Fruit fly (Drosophila melanogaster): ENCODE measurements around the gene CG11889.

The CG11889 gene

dm6 chr3R:25305822-25306544 is 36.0 kb downstream of the CG11889 start:
- peak; percentile 58 for TF ChIP-seq BtbVII (GFP tag; optimal IDR thresholded peaks at IDR 0.05)
- TF ChIP-seq Med (GFP tag): peak; percentile 63
- TF ChIP-seq lab (GFP tag; optimal IDR thresholded peaks at IDR 0.05): peak; percentile 19
- TF ChIP-seq grn (GFP tag; optimal IDR thresholded peaks at IDR 0.05): peak; percentile 40
- no peak for TF ChIP-seq CG5180 (GFP tag; optimal IDR thresholded peaks at IDR 0.05)
- peak; percentile 48 for TF ChIP-seq CG34376 (GFP tag; optimal IDR thresholded peaks at IDR 0.05)
- peak; percentile 40 for TF ChIP-seq mirr (GFP tag; optimal IDR thresholded peaks at IDR 0.05)
- TF ChIP-seq CG3838 (GFP tag; optimal IDR thresholded peaks at IDR 0.05): no peak
- TF ChIP-seq Myb (GFP tag; optimal IDR thresholded peaks at IDR 0.05): no peak
- TF ChIP-seq CG12236 (GFP tag; optimal IDR thresholded peaks at IDR 0.05): no peak
- TF ChIP-seq sug (tag; optimal IDR thresholded peaks at IDR 0.05): peak; percentile 74
- no peak for TF ChIP-seq crc (GFP tag; optimal IDR thresholded peaks at IDR 0.05)
- 0 out of 4 replicates have a peak, but pooled peaks have one; percentile 64 for TF ChIP-seq chinmo (GFP tag; IDR thresholded peaks at IDR 0.05; ENCODE audit: partially characterized antibody)
- peak; percentile 70 for TF ChIP-seq sd (tag; optimal IDR thresholded peaks at IDR 0.05)
- peak; percentile 99 for TF ChIP-seq exex (tag; optimal IDR thresholded peaks at IDR 0.05)

- TF ChIP-seq CG12769 (tag; optimal IDR thresholded peaks at IDR 0.05) (peak; percentile 51), abd-A (tag; optimal IDR thresholded peaks at IDR 0.05) (no peak), en (GFP tag; optimal IDR thresholded peaks at IDR 0.05) (no peak), CG13287 (GFP tag; IDR thresholded peaks at IDR 0.05; ENCODE audit: partially characterized antibody) (peak; percentile 20; the same call in 1 of the 2 replicates), Med (GFP tag) (peak; percentile 11), CG2199 (GFP tag; IDR thresholded peaks at IDR 0.05) (peak; percentile 40; the same call in 1 of the 3 replicates), exex (tag; optimal IDR thresholded peaks at IDR 0.05) (peak; percentile 41), CG18011 (GFP tag; optimal IDR thresholded peaks at IDR 0.05) (no peak), sd (tag; optimal IDR thresholded peaks at IDR 0.05) (peak; percentile 43), her (GFP tag; optimal IDR thresholded peaks at IDR 0.05) (no peak), Jarid2 (GFP tag; optimal IDR thresholded peaks at IDR 0.05) (peak; percentile 46), mirr (GFP tag; optimal IDR thresholded peaks at IDR 0.05) (peak; percentile 73), sug (tag; optimal IDR thresholded peaks at IDR 0.05) (peak; percentile 38), chinmo (GFP tag; IDR thresholded peaks at IDR 0.05; ENCODE audit: partially characterized antibody) (peak; percentile 87; the same call in 2 of the 4 replicates), cg (GFP tag; optimal IDR thresholded peaks at IDR 0.05) (peak; percentile 61), Hr78 (GFP tag; optimal IDR thresholded peaks at IDR 0.05) (peak in 1 of 2 experiments; percentile 63), CG8290 (GFP tag; optimal IDR thresholded peaks at IDR 0.05) (no peak), CG8290 (tag; optimal IDR thresholded peaks at IDR 0.05) (peak in 1 of 2 experiments; percentile 53), lab (GFP tag; optimal IDR thresholded peaks at IDR 0.05) (peak; percentile 2), CG13894 (tag; optimal IDR thresholded peaks at IDR 0.05) (peak; percentile 37)
Measured at dm6 chr3R:25308228-25308627, 38.2 kb downstream of the CG11889 start, which contains the start of gene CG10550. Gene CG10550, minus strand, starts transcription at chr3R:25308391.

dm6 chr3R:25309175-25309574 is 39.2 kb downstream of the CG11889 start:
- TF ChIP-seq mld (GFP tag; IDR thresholded peaks at IDR 0.05; ENCODE audit: partially characterized antibody) (no peak), Dref (GFP tag; IDR thresholded peaks at IDR 0.05) (no peak), sug (tag; optimal IDR thresholded peaks at IDR 0.05) (peak; percentile 69), CG18619 (GFP tag; optimal IDR thresholded peaks at IDR 0.05) (no peak), CG11456 (GFP tag; IDR thresholded peaks at IDR 0.05) (no peak), Vsx1 (GFP tag; optimal IDR thresholded peaks at IDR 0.05) (peak; percentile 33), Kr (GFP tag; optimal IDR thresholded peaks at IDR 0.05) (no peak), fd102C (GFP tag; optimal IDR thresholded peaks at IDR 0.05) (no peak), lab (GFP tag; optimal IDR thresholded peaks at IDR 0.05) (peak; percentile 53), CG8944 (GFP tag; optimal IDR thresholded peaks at IDR 0.05) (no peak), sd (tag; optimal IDR thresholded peaks at IDR 0.05) (peak; percentile 3), jing (GFP tag; optimal IDR thresholded peaks at IDR 0.05) (no peak), Rx (GFP tag; IDR thresholded peaks at IDR 0.05) (no peak), gro (GFP tag; optimal IDR thresholded peaks at IDR 0.05) (no peak), exex (tag; optimal IDR thresholded peaks at IDR 0.05) (peak; percentile 97), CG1529 (GFP tag; optimal IDR thresholded peaks at IDR 0.05) (no peak), tll (GFP tag; optimal IDR thresholded peaks at IDR 0.05) (no peak), en (GFP tag; optimal IDR thresholded peaks at IDR 0.05) (no peak), her (GFP tag; optimal IDR thresholded peaks at IDR 0.05) (no peak), CG15514 (GFP tag; optimal IDR thresholded peaks at IDR 0.05) (no peak), GATAe (GFP tag; conservative IDR thresholded peaks at IDR 0.05) (0 out of 2 replicates have a peak, but pooled peaks have one; percentile 21), amos (GFP tag; IDR thresholded peaks at IDR 0.05; ENCODE audit: partially characterized antibody) (no peak)
